Worm (Caenorhabditis elegans) whole organism, late embryonic: Measurements from ENCODE around the gene Y37H2C.4.
A peak's percentile ranks its signal among the peaks of the same experiment; 100 is the strongest.

Experiments
- C08G9.2 ChIP-seq: sonication (generic microtip); optimal IDR thresholded peaks from 2 replicates; lab custom pipeline; 2016; ENCODE audit warnings: mild to moderate bottlenecking, missing genetic modification characterization, moderate library complexity, missing compliant biosample characterization
- K09A11.1 ChIP-seq: sonication (generic microtip); optimal IDR thresholded peaks from 2 replicates; lab custom pipeline; 2017; ENCODE audit warnings: antibody characterized with exemption, mild to moderate bottlenecking, missing genetic modification characterization, missing compliant biosample characterization; ENCODE audit not compliant: insufficient read depth
- Y22D7AL.16 ChIP-seq: sonication (generic microtip); optimal IDR thresholded peaks from 2 replicates; lab custom pipeline; 2016; ENCODE audit warnings: missing genetic modification characterization, missing compliant biosample characterization
- ahr-1 ChIP-seq: sonication (generic microtip); optimal IDR thresholded peaks from 2 replicates; lab custom pipeline; 2016; ENCODE audit warnings: missing genetic modification characterization, missing compliant biosample characterization
- ceh-14 ChIP-seq: sonication (generic microtip); optimal IDR thresholded peaks from 2 replicates; lab custom pipeline; 2016; ENCODE audit warnings: missing genotype, missing genetic modification characterization, missing compliant biosample characterization
- ceh-2 ChIP-seq: sonication (generic microtip); optimal IDR thresholded peaks from 2 replicates; lab custom pipeline; 2016; ENCODE audit warnings: missing genotype, missing genetic modification characterization, missing compliant biosample characterization
- ceh-30 ChIP-seq: fragments of 150-350 bp; optimal IDR thresholded peaks from 2 replicates; lab custom pipeline; 2014; ENCODE audit warnings: missing biosample characterization, missing genetic modification characterization
- ceh-34 ChIP-seq: sonication (generic microtip); optimal IDR thresholded peaks from 2 replicates; lab custom pipeline; 2016; ENCODE audit warnings: mild to moderate bottlenecking, missing genetic modification characterization, missing compliant biosample characterization
- ceh-6 ChIP-seq: fragments of 200-800 bp; sonication (Bioruptor generic); optimal IDR thresholded peaks from 2 replicates; lab custom pipeline; 2018; ENCODE audit warnings: mild to moderate bottlenecking, missing genetic modification characterization, missing compliant biosample characterization
- ceh-9 ChIP-seq: sonication (generic microtip); optimal IDR thresholded peaks from 2 replicates; lab custom pipeline; 2016; ENCODE audit warnings: mild to moderate bottlenecking, missing genetic modification characterization, inconsistent platforms, missing compliant biosample characterization
- elt-2 ChIP-seq: sonication (generic microtip); optimal IDR thresholded peaks from 2 replicates; lab custom pipeline; 2016; ENCODE audit warnings: missing genetic modification reagents, missing genetic modification characterization, missing compliant biosample characterization
- elt-4 ChIP-seq: sonication (generic microtip); optimal IDR thresholded peaks from 2 replicates; lab custom pipeline; 2016; ENCODE audit warnings: missing genetic modification characterization, missing compliant biosample characterization
- eyg-1 ChIP-seq: sonication (generic microtip); optimal IDR thresholded peaks from 2 replicates; lab custom pipeline; 2016; ENCODE audit warnings: missing genotype, missing genetic modification characterization, missing compliant biosample characterization
- fkh-10 ChIP-seq: fragments of 150-350 bp; optimal IDR thresholded peaks from 2 replicates; lab custom pipeline; 2014; ENCODE audit warnings: missing biosample characterization, missing genetic modification reagents, missing genetic modification characterization
- fkh-6 ChIP-seq: sonication (generic microtip); optimal IDR thresholded peaks from 2 replicates; lab custom pipeline; 2016; ENCODE audit warnings: missing genetic modification characterization, missing compliant biosample characterization
- hlh-13 ChIP-seq: fragments of 200-800 bp; sonication (Bioruptor generic); optimal IDR thresholded peaks from 2 replicates; lab custom pipeline; 2018; ENCODE audit warnings: mild to moderate bottlenecking, missing genetic modification characterization, missing compliant biosample characterization
- hlh-15 ChIP-seq: sonication (generic microtip); optimal IDR thresholded peaks from 2 replicates; lab custom pipeline; 2016; ENCODE audit warnings: missing genetic modification characterization, missing compliant biosample characterization
- hlh-30 ChIP-seq: sonication (generic microtip); optimal IDR thresholded peaks from 2 replicates; lab custom pipeline; 2017; ENCODE audit warnings: antibody characterized with exemption, missing genetic modification characterization, missing compliant biosample characterization; ENCODE audit not compliant: insufficient read depth
- lim-6 ChIP-seq: sonication (generic microtip); optimal IDR thresholded peaks from 2 replicates; lab custom pipeline; 2016; ENCODE audit warnings: missing genetic modification characterization, missing compliant biosample characterization
- nhr-11 ChIP-seq: fragments of 150-350 bp; optimal IDR thresholded peaks from 2 replicates; lab custom pipeline; 2014; ENCODE audit warnings: missing biosample characterization, missing genetic modification characterization
- pag-3 ChIP-seq: sonication (generic microtip); optimal IDR thresholded peaks from 2 replicates; lab custom pipeline; 2016; ENCODE audit warnings: missing compliant biosample characterization, missing genetic modification characterization, borderline replicate concordance
- pat-9 ChIP-seq: fragments of 200-800 bp; sonication (Bioruptor generic); optimal IDR thresholded peaks from 2 replicates; lab custom pipeline; 2018; ENCODE audit warnings: mild to moderate bottlenecking, missing genetic modification characterization, moderate library complexity, missing compliant biosample characterization
- pha-4 ChIP-seq: fragments of 150-350 bp; optimal IDR thresholded peaks from 2 replicates; lab custom pipeline; 2018; ENCODE audit warnings: missing biosample characterization, missing genetic modification reagents, missing genetic modification characterization
- pqm-1 ChIP-seq: sonication (generic microtip); optimal IDR thresholded peaks from 2 replicates; lab custom pipeline; 2016; ENCODE audit warnings: missing genetic modification characterization, missing compliant biosample characterization
- sdc-2 ChIP-seq: sonication (generic microtip); optimal IDR thresholded peaks from 2 replicates; lab custom pipeline; 2016; ENCODE audit warnings: missing genotype, missing genetic modification characterization, missing compliant biosample characterization
- sox-4 ChIP-seq: sonication (generic microtip); optimal IDR thresholded peaks from 2 replicates; lab custom pipeline; 2017; ENCODE audit warnings: mild to moderate bottlenecking, missing genetic modification characterization, inconsistent platforms, missing compliant biosample characterization
- syd-9 ChIP-seq: sonication (generic microtip); optimal IDR thresholded peaks from 2 replicates; lab custom pipeline; 2016; ENCODE audit warnings: mild to moderate bottlenecking, missing genetic modification characterization, moderate library complexity, missing compliant biosample characterization
- tbx-2 ChIP-seq: sonication (generic microtip); optimal IDR thresholded peaks from 2 replicates; lab custom pipeline; 2016; ENCODE audit warnings: missing genetic modification characterization, missing compliant biosample characterization
- unc-3 ChIP-seq, 2 experiments: fragments of 200-800 bp in 1 of 2; sonication (Bioruptor generic) in 1 of 2; sonication (generic microtip) in 1 of 2; conservative IDR thresholded peaks in 1 of 2; optimal IDR thresholded peaks in 1 of 2; 2 replicates each; pipeline versions ENCODE4 v1.3.6 to Lab custom; 2016 to 2022; ENCODE audit warnings: missing compliant biosample characterization in 2 of 2, missing genetic modification characterization in 2 of 2, missing genetic modification reagents in 1 of 2
- unc-42 ChIP-seq: sonication (generic microtip); optimal IDR thresholded peaks from 2 replicates; lab custom pipeline; 2016; ENCODE audit warnings: missing genotype, missing genetic modification characterization, missing compliant biosample characterization
- unc-55 ChIP-seq: sonication (generic microtip); optimal IDR thresholded peaks from 2 replicates; lab custom pipeline; 2017; ENCODE audit warnings: missing biosample characterization, missing genetic modification reagents, missing genetic modification characterization
- zip-5 ChIP-seq: sonication (generic microtip); optimal IDR thresholded peaks from 2 replicates; lab custom pipeline; 2016; ENCODE audit warnings: missing genetic modification characterization, missing compliant biosample characterization
- ztf-16 ChIP-seq: sonication (generic microtip); optimal IDR thresholded peaks from 2 replicates; lab custom pipeline; 2017; ENCODE audit warnings: missing genetic modification characterization, missing compliant biosample characterization

Y37H2C.4 gene

ce11 chrV:18243227-18243626 lies 27.3 kb upstream of the Y37H2C.4 start:
- TF ChIP-seq unc-3 (GFP tag; conservative IDR thresholded peaks at IDR 0.05; lab: Robert Waterston, UW) = no peak
- no peak for TF ChIP-seq unc-3 (tag; optimal IDR thresholded peaks at IDR 0.05; lab: Kevin White, UChicago)
- no peak for TF ChIP-seq tbx-2
- no peak for TF ChIP-seq fkh-6 (tag; lab: Kevin White, UChicago)
- no peak for TF ChIP-seq hlh-15 (tag; lab: Kevin White, UChicago)
- no peak for TF ChIP-seq nhr-11 (tag; lab: Kevin White, UChicago)
- no peak for TF ChIP-seq ceh-14 (tag; lab: Kevin White, UChicago)
- TF ChIP-seq syd-9 (tag; lab: Kevin White, UChicago) = no peak
- TF ChIP-seq sox-4 (tag; lab: Kevin White, UChicago) = no peak
- no peak for TF ChIP-seq eyg-1 (tag; lab: Kevin White, UChicago)
- no peak for TF ChIP-seq sdc-2 (tag; lab: Kevin White, UChicago)
- TF ChIP-seq unc-55 (GFP tag; lab: Kevin White, UChicago) = no peak
- TF ChIP-seq pag-3 (tag; lab: Kevin White, UChicago) = no peak
- no peak for TF ChIP-seq ceh-2 (tag; lab: Kevin White, UChicago)
- TF ChIP-seq ceh-9 (tag; lab: Kevin White, UChicago) = no peak
- no peak for TF ChIP-seq C08G9.2 (tag; lab: Kevin White, UChicago)

DNA sequence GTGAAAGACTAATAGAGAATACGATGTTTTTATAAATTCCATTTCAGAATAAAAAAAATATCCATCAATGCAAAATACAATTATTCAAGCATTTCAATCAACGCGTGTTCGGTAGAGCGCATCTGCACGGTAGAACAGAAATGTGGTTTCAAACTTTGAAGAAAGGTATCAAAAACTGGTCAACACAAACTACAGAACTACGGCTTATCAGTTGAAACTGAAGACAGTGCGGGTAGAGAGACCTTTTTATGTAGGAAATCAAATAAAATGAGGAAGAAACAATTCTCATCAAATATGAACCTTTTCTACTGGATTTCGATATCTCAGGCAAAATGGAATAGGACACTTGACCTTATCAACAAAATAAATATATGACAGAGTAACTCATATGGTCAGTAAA lies 26.1 kb upstream of the Y37H2C.4 start:
- TF ChIP-seq ceh-34 (tag; lab: Kevin White, UChicago) (no peak), hlh-13 (no peak), lim-6 (tag; lab: Kevin White, UChicago) (no peak), hlh-30 (tag; lab: Kevin White, UChicago) (no peak), sdc-2 (tag; lab: Kevin White, UChicago) (no peak), elt-2 (tag; lab: Kevin White, UChicago) (no peak), pat-9 (tag; lab: Kevin White, UChicago) (no peak), tbx-2 (no peak), ceh-14 (tag; lab: Kevin White, UChicago) (no peak), ztf-16 (tag; lab: Kevin White, UChicago) (no peak), pqm-1 (tag; lab: Kevin White, UChicago) (no peak), fkh-10 (GFP tag; lab: Kevin White, UChicago) (no peak), Y22D7AL.16 (tag; lab: Kevin White, UChicago) (no peak), elt-4 (tag; lab: Kevin White, UChicago) (no peak), ceh-6 (GFP tag; lab: Kevin White, UChicago) (no peak), fkh-6 (tag; lab: Kevin White, UChicago) (no peak), sox-4 (tag; lab: Kevin White, UChicago) (no peak), C08G9.2 (tag; lab: Kevin White, UChicago) (no peak), pha-4 (no peak)

ce11 chrV:18246077-18246476 lies 24.4 kb upstream of the Y37H2C.4 start:
- TF ChIP-seq elt-2 (tag; lab: Kevin White, UChicago) = peak; percentile 7
- no peak for TF ChIP-seq ceh-30
- TF ChIP-seq, all 69 proteins: peak for 1

DNA sequence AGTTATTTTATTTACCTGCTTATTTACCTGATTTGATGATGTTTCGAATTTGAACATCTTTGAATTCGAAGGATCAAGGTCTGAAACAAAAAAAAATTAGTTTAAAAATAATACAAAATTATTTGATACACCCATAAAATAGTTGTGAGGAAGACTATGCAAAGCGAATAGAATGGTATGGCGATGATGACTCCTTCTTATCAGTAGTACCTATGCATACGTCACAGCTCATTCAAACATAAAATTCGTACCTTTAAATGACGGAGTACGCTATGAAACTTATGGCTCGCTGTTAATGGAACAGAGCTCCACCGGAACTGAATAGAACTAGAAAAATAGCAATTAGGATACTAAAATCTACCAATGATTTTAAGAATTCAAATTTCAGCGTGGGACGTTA lies 18.3 kb upstream of the Y37H2C.4 start, which contains the start of gene R10E8.1:
TSS of gene R10E8.1 (minus strand) at position 178 of the 400 bp plus-strand sequence.
- TF ChIP-seq ceh-9 (tag; lab: Kevin White, UChicago) (no peak), elt-2 (tag; lab: Kevin White, UChicago) (peak; percentile 13)

- TF ChIP-seq zip-5 (tag; lab: Kevin White, UChicago) = no peak
- no peak for TF ChIP-seq K09A11.1 (tag; lab: Kevin White, UChicago)
- no peak for TF ChIP-seq C08G9.2 (tag; lab: Kevin White, UChicago)
- TF ChIP-seq unc-42 (tag; lab: Kevin White, UChicago) = no peak
- TF ChIP-seq ahr-1 (tag; lab: Kevin White, UChicago) = no peak
- no peak for TF ChIP-seq pha-4
Measured at ce11 chrV:18253494-18253893, 17.0 kb upstream of the Y37H2C.4 start, which contains the start of gene R10E8.2. TSS of gene R10E8.2 (plus strand) at chrV:18253794.
